Worm (Caenorhabditis elegans): Measurements from ENCODE around the gene pmt-1.

The pmt-1 gene

ce11 chrII:5320205-5320951, 38.1 kb upstream of the pmt-1 start (continued):
- TF ChIP-seq nhr-20 (tag; optimal IDR thresholded peaks at IDR 0.05) (peak; percentile 47), C04F5.9 (tag; optimal IDR thresholded peaks at IDR 0.05) (no peak), lin-35 (GFP tag; optimal IDR thresholded peaks at IDR 0.05) (peak in 1 of 2 experiments; percentile 57), nhr-19 (GFP tag; conservative IDR thresholded peaks at IDR 0.05) (no peak), fkh-4 (tag; optimal IDR thresholded peaks at IDR 0.05; ENCODE audit: borderline replicate concordance) (peak; percentile 4), unc-98 (GFP tag; IDR thresholded peaks at IDR 0.05) (no peak), ztf-4 (tag; optimal IDR thresholded peaks at IDR 0.05) (no peak), lin-39 (tag; optimal IDR thresholded peaks at IDR 0.05) (no peak), unc-30 (tag; optimal IDR thresholded peaks at IDR 0.05) (no peak), ztf-11 (tag; optimal IDR thresholded peaks at IDR 0.05) (no peak), snu-23 (GFP tag; optimal IDR thresholded peaks at IDR 0.05) (peak; percentile 63), lin-15B (tag; optimal IDR thresholded peaks at IDR 0.05) (no peak), C16A3.4 (tag; optimal IDR thresholded peaks at IDR 0.05) (no peak), sox-4 (tag; optimal IDR thresholded peaks at IDR 0.05) (no peak), swsn-7 (tag; optimal IDR thresholded peaks at IDR 0.05) (peak; percentile 7), nhr-77 (tag; optimal IDR thresholded peaks at IDR 0.05) (peak; percentile 93), fkh-10 (GFP tag; optimal IDR thresholded peaks at IDR 0.05) (no peak), fos-1 (tag; optimal IDR thresholded peaks at IDR 0.05) (no peak), ceh-8 (GFP tag; optimal IDR thresholded peaks at IDR 0.05) (peak; percentile 4), pax-3 (tag; optimal IDR thresholded peaks at IDR 0.05) (no peak), ceh-63 (GFP tag; optimal IDR thresholded peaks at IDR 0.05) (no peak), sptf-1 (tag; optimal IDR thresholded peaks at IDR 0.05) (no peak), mab-9 (GFP tag; IDR thresholded peaks at IDR 0.05) (no peak), zip-4 (GFP tag; optimal IDR thresholded peaks at IDR 0.05) (peak; percentile 32), nhr-90 (tag; optimal IDR thresholded peaks at IDR 0.05; ENCODE audit: poor library complexity) (no peak), egl-13 (tag; optimal IDR thresholded peaks at IDR 0.05) (no peak), aly-2 (tag; optimal IDR thresholded peaks at IDR 0.05) (no peak), vab-15 (tag; optimal IDR thresholded peaks at IDR 0.05) (no peak), nhr-84 (tag; optimal IDR thresholded peaks at IDR 0.05) (no peak), elt-3 (tag; optimal IDR thresholded peaks at IDR 0.05) (peak in 3 of 6 experiments; percentile 70 to 82 (median 75)), tbx-2 (tag; optimal IDR thresholded peaks at IDR 0.05) (no peak)

- TF ChIP-seq egl-13 (tag; optimal IDR thresholded peaks at IDR 0.05) (no peak), nhr-90 (tag; optimal IDR thresholded peaks at IDR 0.05; ENCODE audit: poor library complexity) (no peak), pqm-1 (tag; optimal IDR thresholded peaks at IDR 0.05) (no peak), elt-3 (tag; optimal IDR thresholded peaks at IDR 0.05) (no peak)
These were observed 29.4 kb upstream of the pmt-1 start, which contains the start of gene gcy-12 for ce11 chrII:5311746-5312145. Gene gcy-12, plus strand, starts transcription at chrII:5312046.

- TF ChIP-seq hlh-17 (GFP tag; optimal IDR thresholded peaks at IDR 0.05; ENCODE audit: borderline replicate concordance) (no peak), nhr-71 (tag; optimal IDR thresholded peaks at IDR 0.05) (no peak), ztf-4 (tag; optimal IDR thresholded peaks at IDR 0.05) (no peak), egl-13 (tag; optimal IDR thresholded peaks at IDR 0.05) (peak; percentile 3), hlh-4 (tag; optimal IDR thresholded peaks at IDR 0.05) (no peak), egl-27 (tag; optimal IDR thresholded peaks at IDR 0.05) (no peak), dsc-1 (tag; optimal IDR thresholded peaks at IDR 0.05) (peak; percentile 71), nhr-237 (tag; optimal IDR thresholded peaks at IDR 0.05) (no peak)
These were observed 28.5 kb upstream of the pmt-1 start for ce11 chrII:5310795-5311194.

Measured in whole organism, L1 larva.